Fruit fly (Drosophila melanogaster) ovary, adult (tissue): Measurements from ENCODE around the gene CG10947.

Experiments used
- CG17801 ChIP-seq: fragments of 200-800 bp; optimal IDR thresholded peaks from 2 replicates; lab custom pipeline; 2019; ENCODE audit warnings: missing biosample characterization, mild to moderate bottlenecking, missing genetic modification characterization, moderate library complexity; ENCODE audit not compliant: partially characterized antibody

Gene CG10947

dm6 chr2L:20420035-20420434 is 5.4 kb upstream of the CG10947 start:
- no peak for TF ChIP-seq CG17801 (GFP tag; lab: Kevin White, UChicago)

dm6 chr2L:20417597-20418286 is 3.1 kb upstream of the CG10947 start:
- TF ChIP-seq CG17801 (GFP tag; lab: Kevin White, UChicago), result peak; percentile 10

- TF ChIP-seq CG17801 (GFP tag; lab: Kevin White, UChicago), result no peak
Measured at dm6 chr2L:20416754-20417563, 2.4 kb upstream of the CG10947 start, which contains the start of the genes CG10949 and Arpc2. CG10949 (minus strand) TSS chr2L:20416918. Arpc2 (plus strand) TSS chr2L:20417057.

- TF ChIP-seq CG17801 (GFP tag; lab: Kevin White, UChicago), result no peak
Measured at dm6 chr2L:20413826-20414225, 774 bp downstream of the CG10947 start.

dm6 chr2L:20401408-20401807 is 13.2 kb downstream of the CG10947 start:
- no peak for TF ChIP-seq CG17801 (GFP tag; lab: Kevin White, UChicago)

- no peak for TF ChIP-seq CG17801 (GFP tag; lab: Kevin White, UChicago)
Measured at dm6 chr2L:20400875-20401274, 13.7 kb downstream of the CG10947 start.

- TF ChIP-seq CG17801 (GFP tag; lab: Kevin White, UChicago), result no peak
Measured at dm6 chr2L:20399239-20399638, 15.4 kb downstream of the CG10947 start.

- TF ChIP-seq CG17801 (GFP tag; lab: Kevin White, UChicago), result no peak
Measured at dm6 chr2L:20397032-20397431, 17.6 kb downstream of the CG10947 start.

dm6 chr2L:20390004-20390403 is 24.6 kb downstream of the CG10947 start:
- no peak for TF ChIP-seq CG17801 (GFP tag; lab: Kevin White, UChicago)

- TF ChIP-seq CG17801 (GFP tag; lab: Kevin White, UChicago), result no peak
Measured at dm6 chr2L:20382141-20382815, 32.3 kb downstream of the CG10947 start, which contains the start of gene CG16798. CG16798 (minus strand) TSS chr2L:20382356.

- no peak for TF ChIP-seq CG17801 (GFP tag; lab: Kevin White, UChicago)
Measured at dm6 chr2L:20381329-20381728, 33.3 kb downstream of the CG10947 start.

dm6 chr2L:20374054-20374507 is 40.5 kb downstream of the CG10947 start, which contains the start of gene Ugt37A1:
Ugt37A1 (minus strand) TSS chr2L:20374104.
- TF ChIP-seq CG17801 (GFP tag; lab: Kevin White, UChicago), result no peak

dm6 chr2L:20371451-20371850 is 43.1 kb downstream of the CG10947 start:
- no peak for TF ChIP-seq CG17801 (GFP tag; lab: Kevin White, UChicago)

dm6 chr2L:20370151-20370550 is 44.4 kb downstream of the CG10947 start:
- TF ChIP-seq CG17801 (GFP tag; lab: Kevin White, UChicago), result no peak

dm6 chr2L:20352727-20353126 is 61.9 kb downstream of the CG10947 start:
- TF ChIP-seq CG17801 (GFP tag; lab: Kevin White, UChicago), result no peak
